Worm (Caenorhabditis elegans) whole organism, L4/young adult: ENCODE data around the gene F54D12.8.

Experiments
- W03F9.2 ChIP-seq: fragments of 150-350 bp; optimal IDR thresholded peaks from 2 replicates; lab custom pipeline; 2014; ENCODE audit warnings: missing biosample characterization, missing genetic modification characterization
- dao-5 ChIP-seq: sonication (generic microtip); optimal IDR thresholded peaks from 2 replicates; lab custom pipeline; 2016; ENCODE audit warnings: missing genotype, missing genetic modification characterization, moderate library complexity, missing compliant biosample characterization
- him-1 ChIP-seq: sonication (generic microtip); optimal IDR thresholded peaks from 2 replicates; lab custom pipeline; 2016; ENCODE audit warnings: missing genotype, missing genetic modification reagents, missing genetic modification characterization, missing compliant biosample characterization

DNA sequence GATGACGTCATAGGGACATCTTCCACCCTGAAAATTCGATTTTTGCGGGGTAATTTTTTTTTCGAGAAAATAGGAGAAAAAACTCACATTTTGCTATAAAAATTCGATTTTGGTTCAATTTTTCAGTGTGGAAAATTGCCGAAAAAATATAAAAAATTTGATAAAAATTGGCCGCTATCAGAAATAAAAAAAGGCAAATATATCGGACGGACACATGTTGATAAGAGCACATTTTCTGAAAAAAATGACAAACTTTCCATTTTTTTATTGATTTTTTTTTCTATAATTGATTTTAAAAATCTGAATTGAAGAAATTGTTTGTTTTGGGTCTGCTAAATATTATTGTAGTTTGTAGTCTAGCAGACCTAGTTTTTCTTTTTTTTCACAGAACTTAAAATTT is 42.4 kb downstream of the F54D12.8 start, which contains the start of gene C13A10.1:
- TF ChIP-seq him-1 (tag; lab: Kevin White, UChicago) (no peak), W03F9.2 (no peak), dao-5 (no peak)
